Worm (Caenorhabditis elegans) whole organism, L2 larva: ENCODE data around the gene C35B1.5.

ENCODE experiments used
- F13H6.1 ChIP-seq: sonication (generic microtip); optimal IDR thresholded peaks from 2 replicates; lab custom pipeline; 2016; ENCODE audit warnings: missing genetic modification characterization, missing compliant biosample characterization
- ZK546.5 ChIP-seq: sonication (generic microtip); optimal IDR thresholded peaks from 2 replicates; lab custom pipeline; 2017; ENCODE audit warnings: missing biosample characterization, missing genetic modification characterization
- aly-2 ChIP-seq: fragments of 150-350 bp; optimal IDR thresholded peaks from 2 replicates; lab custom pipeline; 2014; ENCODE audit warnings: missing biosample characterization, missing genetic modification characterization
- ceh-16 ChIP-seq: fragments of 150-350 bp; optimal IDR thresholded peaks from 2 replicates; lab custom pipeline; 2014; ENCODE audit warnings: missing biosample characterization, missing genetic modification characterization
- crh-2 ChIP-seq: sonication (generic microtip); optimal IDR thresholded peaks from 2 replicates; lab custom pipeline; 2017; ENCODE audit warnings: missing biosample characterization, missing genetic modification characterization
- elt-1 ChIP-seq: fragments of 150-350 bp; optimal IDR thresholded peaks from 2 replicates; lab custom pipeline; 2014; ENCODE audit warnings: missing biosample characterization, missing genetic modification characterization
- elt-3 ChIP-seq: sonication (generic microtip); optimal IDR thresholded peaks from 2 replicates; lab custom pipeline; 2017; ENCODE audit warnings: missing biosample characterization, missing genetic modification characterization
- fos-1 ChIP-seq: fragments of 150-350 bp; optimal IDR thresholded peaks from 2 replicates; lab custom pipeline; 2014; ENCODE audit warnings: missing biosample characterization, missing genetic modification characterization
- gmeb-1 ChIP-seq: fragments of 150-350 bp; optimal IDR thresholded peaks from 2 replicates; lab custom pipeline; 2014; ENCODE audit warnings: missing biosample characterization, missing genetic modification characterization
- lin-11 ChIP-seq: fragments of 150-350 bp; sonication (generic microtip); optimal IDR thresholded peaks from 2 replicates; lab custom pipeline; 2014; ENCODE audit warnings: missing biosample characterization, missing genetic modification characterization, inconsistent platforms, mixed read lengths
- lin-13 ChIP-seq: fragments of 150-350 bp; optimal IDR thresholded peaks from 2 replicates; lab custom pipeline; 2014; ENCODE audit warnings: missing biosample characterization, missing genetic modification reagents, missing genetic modification characterization
- lin-39 ChIP-seq: fragments of 150-350 bp; optimal IDR thresholded peaks from 2 replicates; lab custom pipeline; 2014; ENCODE audit warnings: missing biosample characterization, missing genetic modification reagents, missing genetic modification characterization
- lsy-2 ChIP-seq, 2 experiments: fragments of 150-350 bp in 1 of 2; sonication (generic microtip) in 1 of 2; optimal IDR thresholded peaks; 2 replicates each; lab custom pipeline; 2014 to 2017; ENCODE audit warnings: missing biosample characterization in 2 of 2, missing genetic modification characterization in 2 of 2
- mab-5 ChIP-seq: fragments of 150-350 bp; optimal IDR thresholded peaks from 2 replicates; lab custom pipeline; 2014; ENCODE audit warnings: missing biosample characterization, missing genetic modification characterization
- mbf-1 ChIP-seq: sonication (generic microtip); optimal IDR thresholded peaks from 2 replicates; lab custom pipeline; 2017; ENCODE audit warnings: missing biosample characterization, missing genetic modification characterization
- nhr-10 ChIP-seq: sonication (generic microtip); optimal IDR thresholded peaks from 2 replicates; lab custom pipeline; 2017; ENCODE audit warnings: missing biosample characterization, missing genetic modification characterization
- nhr-11 ChIP-seq: fragments of 150-350 bp; optimal IDR thresholded peaks from 2 replicates; lab custom pipeline; 2014; ENCODE audit warnings: missing biosample characterization, missing genetic modification characterization
- nhr-12 ChIP-seq: fragments of 150-350 bp; optimal IDR thresholded peaks from 2 replicates; lab custom pipeline; 2014; ENCODE audit warnings: missing biosample characterization, missing genetic modification characterization
- nhr-129 ChIP-seq: fragments of 150-350 bp; optimal IDR thresholded peaks from 2 replicates; lab custom pipeline; 2014; ENCODE audit warnings: missing biosample characterization, missing genetic modification characterization
- nhr-21 ChIP-seq: fragments of 150-350 bp; optimal IDR thresholded peaks from 2 replicates; lab custom pipeline; 2014; ENCODE audit warnings: missing biosample characterization, missing genetic modification characterization
- nhr-23 ChIP-seq: fragments of 150-350 bp; optimal IDR thresholded peaks from 2 replicates; lab custom pipeline; 2014; ENCODE audit warnings: missing biosample characterization, missing genetic modification reagents, missing genetic modification characterization
- nhr-237 ChIP-seq: fragments of 150-350 bp; optimal IDR thresholded peaks from 2 replicates; lab custom pipeline; 2014; ENCODE audit warnings: missing biosample characterization, missing genetic modification characterization
- nhr-25 ChIP-seq: fragments of 150-350 bp; sonication (generic microtip); optimal IDR thresholded peaks from 3 replicates; lab custom pipeline; 2014; ENCODE audit warnings: missing biosample characterization, missing genetic modification characterization
- nhr-77 ChIP-seq: fragments of 150-350 bp; optimal IDR thresholded peaks from 2 replicates; lab custom pipeline; 2014; ENCODE audit warnings: missing biosample characterization, missing genetic modification characterization
- peb-1 ChIP-seq: fragments of 150-350 bp; optimal IDR thresholded peaks from 2 replicates; lab custom pipeline; 2014; ENCODE audit warnings: missing biosample characterization, missing genetic modification characterization
- sem-4 ChIP-seq: fragments of 150-350 bp; optimal IDR thresholded peaks from 2 replicates; lab custom pipeline; 2014; ENCODE audit warnings: missing biosample characterization, missing genetic modification reagents, missing genetic modification characterization
- skn-1 ChIP-seq: sonication (generic microtip); optimal IDR thresholded peaks from 2 replicates; lab custom pipeline; 2017; ENCODE audit warnings: missing biosample characterization, missing genetic modification characterization
- sma-3 ChIP-seq: sonication (generic microtip); optimal IDR thresholded peaks from 2 replicates; lab custom pipeline; 2016; ENCODE audit warnings: missing genetic modification reagents, missing genetic modification characterization, missing compliant biosample characterization
- snpc-4 ChIP-seq: fragments of 150-350 bp; optimal IDR thresholded peaks from 2 replicates; lab custom pipeline; 2014; ENCODE audit warnings: missing biosample characterization, missing genetic modification characterization
- unc-39 ChIP-seq: fragments of 150-350 bp; optimal IDR thresholded peaks from 2 replicates; lab custom pipeline; 2014; ENCODE audit warnings: missing biosample characterization, missing genetic modification characterization
- unc-55 ChIP-seq: fragments of 150-350 bp; sonication (generic microtip); optimal IDR thresholded peaks from 3 replicates; lab custom pipeline; 2014; ENCODE audit warnings: missing biosample characterization, missing genetic modification reagents, missing genetic modification characterization
- unc-62 ChIP-seq: fragments of 150-350 bp; optimal IDR thresholded peaks from 2 replicates; lab custom pipeline; 2014; ENCODE audit warnings: missing biosample characterization, missing genetic modification reagents, missing genetic modification characterization
- ztf-1 ChIP-seq: fragments of 200-800 bp; sonication (Bioruptor generic); conservative IDR thresholded peaks from 2 replicates; pipeline ENCODE4 v1.3.6; 2022; ENCODE audit warnings: missing genetic modification characterization, missing compliant biosample characterization
- ztf-4 ChIP-seq: fragments of 150-350 bp; optimal IDR thresholded peaks from 2 replicates; lab custom pipeline; 2014; ENCODE audit warnings: missing biosample characterization, missing genetic modification characterization

The C35B1.5 gene

DNA sequence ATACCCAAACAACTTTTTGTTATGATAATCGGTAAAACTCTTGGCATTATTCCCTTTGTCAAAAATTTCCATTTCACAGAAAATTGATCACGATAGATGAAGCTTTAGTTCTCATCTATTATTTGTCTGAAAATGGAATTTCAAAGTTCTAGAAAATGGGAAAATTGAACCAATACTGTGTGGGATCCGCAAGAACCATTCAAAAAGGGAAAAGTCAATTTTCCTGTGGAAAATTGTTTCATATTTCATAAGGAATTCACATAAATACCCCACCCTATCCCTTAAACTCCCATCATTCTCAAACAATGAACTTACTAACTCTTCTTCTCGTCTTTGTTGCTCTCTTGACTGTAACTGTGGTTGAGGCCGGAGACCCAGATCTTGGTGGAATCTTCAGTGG lies 3.2 kb downstream of the C35B1.5 start, which contains the start of the genes C35B1.9 and C35B1.3:
Gene C35B1.9 (minus strand): TSS at position 101 of the 400 bp plus-strand sequence.
Gene C35B1.3 (plus strand): TSS at position 306 of the 400 bp plus-strand sequence.
- no peak for TF ChIP-seq nhr-77
- TF ChIP-seq ztf-1 (GFP tag; lab: Robert Waterston, UW): no peak
- no peak for TF ChIP-seq F13H6.1 (tag; lab: Kevin White, UChicago)
- no peak for TF ChIP-seq crh-2 (tag; lab: Kevin White, UChicago)
- TF ChIP-seq skn-1: no peak
- no peak for TF ChIP-seq elt-3 (tag; lab: Kevin White, UChicago)
- no peak for TF ChIP-seq fos-1 (tag; lab: Kevin White, UChicago)
- no peak for TF ChIP-seq ZK546.5
- no peak for TF ChIP-seq nhr-237 (tag; lab: Kevin White, UChicago)
- TF ChIP-seq lin-13 (GFP tag; lab: Kevin White, UChicago): no peak
- TF ChIP-seq lin-11 (tag; lab: Kevin White, UChicago): no peak
- TF ChIP-seq lsy-2 (tag; optimal IDR thresholded peaks at IDR 0.05; lab: Kevin White, UChicago): no peak
- TF ChIP-seq gmeb-1 (tag; lab: Kevin White, UChicago): no peak
- TF ChIP-seq ceh-16 (tag; lab: Kevin White, UChicago): no peak
- no peak for TF ChIP-seq unc-62 (GFP tag; lab: Kevin White, UChicago)
- no peak for TF ChIP-seq sem-4 (tag; lab: Kevin White, UChicago)
- TF ChIP-seq, all 48 proteins: peak for 0

DNA sequence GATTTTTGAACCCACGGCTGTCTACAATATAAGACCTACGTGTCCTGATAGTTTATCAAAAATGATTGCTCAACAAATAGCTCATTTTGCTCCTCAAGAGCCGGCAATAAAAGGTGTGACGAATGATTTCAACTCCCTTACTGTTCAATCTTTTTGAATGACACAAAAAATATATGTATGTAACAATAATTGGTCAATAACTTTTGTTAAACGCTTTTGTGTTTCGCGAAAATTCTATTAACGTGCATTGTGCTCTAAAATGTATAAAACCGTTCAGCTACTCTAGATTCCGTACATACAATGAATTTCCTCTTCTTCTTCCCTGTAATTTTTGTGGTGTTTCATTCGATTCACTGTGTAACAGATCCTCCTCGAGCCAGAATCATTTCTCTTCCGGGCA lies 4.5 kb downstream of the C35B1.5 start, which contains the start of gene C35B1.4:
Gene C35B1.4 (plus strand): TSS at position 301 of the 400 bp plus-strand sequence.
- TF ChIP-seq mab-5 (tag; lab: Kevin White, UChicago) (no peak), nhr-11 (tag; lab: Kevin White, UChicago) (no peak), gmeb-1 (tag; lab: Kevin White, UChicago) (no peak)

DNA sequence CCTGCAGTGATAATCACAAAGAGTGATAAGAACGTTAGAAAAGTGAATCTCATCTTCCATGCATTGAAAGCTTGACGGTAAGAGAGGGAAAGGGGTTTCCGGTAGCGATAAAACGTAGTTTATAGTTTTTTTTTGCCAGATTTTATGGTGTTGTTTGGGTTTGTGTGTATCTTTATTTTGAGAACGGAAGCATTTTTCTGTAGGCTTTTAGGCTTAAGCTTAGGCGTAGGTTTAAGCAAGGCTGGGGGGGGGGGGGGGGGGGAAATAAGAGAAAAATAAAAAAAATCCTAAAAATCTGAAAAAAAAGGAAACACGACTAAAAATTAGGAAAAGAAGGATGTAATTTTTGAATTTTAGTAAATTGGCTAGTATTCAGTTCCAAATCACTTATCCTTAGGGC lies 5.1 kb downstream of the C35B1.5 start, which contains the start of gene C35B1.8:
Gene C35B1.8 (minus strand): TSS at position 101 of the 400 bp plus-strand sequence.
- no peak for TF ChIP-seq nhr-237 (tag; lab: Kevin White, UChicago)
- TF ChIP-seq nhr-77: no peak
- no peak for TF ChIP-seq lin-11 (tag; lab: Kevin White, UChicago)
- no peak for TF ChIP-seq sma-3 (GFP tag; lab: Kevin White, UChicago)
- no peak for TF ChIP-seq mbf-1 (tag; lab: Kevin White, UChicago)
- TF ChIP-seq ztf-4: no peak
- no peak for TF ChIP-seq nhr-129 (tag; lab: Kevin White, UChicago)
- no peak for TF ChIP-seq nhr-21 (tag; lab: Kevin White, UChicago)
- no peak for TF ChIP-seq skn-1
- TF ChIP-seq nhr-12: no peak
- TF ChIP-seq aly-2 (tag; lab: Kevin White, UChicago): no peak
- TF ChIP-seq unc-55: no peak
- no peak for TF ChIP-seq nhr-25 (tag; lab: Kevin White, UChicago)
- no peak for TF ChIP-seq crh-2 (tag; lab: Kevin White, UChicago)
- no peak for TF ChIP-seq nhr-23
- no peak for TF ChIP-seq nhr-10 (tag; lab: Kevin White, UChicago)
- no peak for TF ChIP-seq lin-39 (tag; lab: Kevin White, UChicago)
- TF ChIP-seq unc-62 (GFP tag; lab: Kevin White, UChicago): no peak
- TF ChIP-seq lsy-2 (tag; optimal IDR thresholded peaks at IDR 0.05; lab: Kevin White, UChicago): no peak

DNA sequence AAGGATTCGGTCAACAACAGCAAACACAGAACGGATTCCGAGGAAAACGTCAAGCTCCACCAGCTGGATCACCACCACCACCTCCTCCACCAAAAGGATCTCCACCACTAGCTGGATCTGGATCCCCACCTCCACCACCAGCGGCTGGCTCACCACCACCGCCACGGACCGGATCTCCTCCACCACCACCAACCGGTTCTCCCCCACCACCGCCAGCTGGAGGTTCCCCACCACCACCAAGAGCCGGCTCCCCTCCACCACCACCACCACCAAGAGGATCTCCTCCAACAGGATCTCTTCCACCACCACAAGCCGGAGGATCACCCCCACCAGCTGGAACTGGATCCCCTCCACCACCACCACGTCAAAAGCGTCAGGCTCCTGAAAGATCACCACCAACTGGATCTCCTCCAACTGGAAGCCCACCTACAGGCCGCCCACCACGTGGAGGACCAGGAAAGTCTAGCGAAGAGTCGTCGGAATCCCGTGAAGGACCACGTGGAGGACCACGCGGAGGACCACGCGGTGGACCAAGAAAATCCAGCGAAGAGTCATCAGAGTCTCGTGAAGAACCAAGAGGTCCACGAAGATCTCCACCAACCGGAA lies 7.2 kb downstream of the C35B1.5 start:
- no peak for TF ChIP-seq nhr-25 (tag; lab: Kevin White, UChicago)
- no peak for TF ChIP-seq snpc-4 (tag; lab: Kevin White, UChicago)
- TF ChIP-seq sem-4 (tag; lab: Kevin White, UChicago): no peak
- TF ChIP-seq mbf-1 (tag; lab: Kevin White, UChicago): no peak
- no peak for TF ChIP-seq ceh-16 (tag; lab: Kevin White, UChicago)
- TF ChIP-seq peb-1: no peak
- no peak for TF ChIP-seq unc-62 (GFP tag; lab: Kevin White, UChicago)
- no peak for TF ChIP-seq elt-1 (tag; lab: Kevin White, UChicago)
- TF ChIP-seq nhr-10 (tag; lab: Kevin White, UChicago): no peak
- no peak for TF ChIP-seq unc-39 (tag; lab: Kevin White, UChicago)
- TF ChIP-seq nhr-129 (tag; lab: Kevin White, UChicago): no peak
- no peak for TF ChIP-seq F13H6.1 (tag; lab: Kevin White, UChicago)
